Fruit fly (Drosophila melanogaster): ENCODE data around the gene CG7800.

The CG7800 gene

DNA sequence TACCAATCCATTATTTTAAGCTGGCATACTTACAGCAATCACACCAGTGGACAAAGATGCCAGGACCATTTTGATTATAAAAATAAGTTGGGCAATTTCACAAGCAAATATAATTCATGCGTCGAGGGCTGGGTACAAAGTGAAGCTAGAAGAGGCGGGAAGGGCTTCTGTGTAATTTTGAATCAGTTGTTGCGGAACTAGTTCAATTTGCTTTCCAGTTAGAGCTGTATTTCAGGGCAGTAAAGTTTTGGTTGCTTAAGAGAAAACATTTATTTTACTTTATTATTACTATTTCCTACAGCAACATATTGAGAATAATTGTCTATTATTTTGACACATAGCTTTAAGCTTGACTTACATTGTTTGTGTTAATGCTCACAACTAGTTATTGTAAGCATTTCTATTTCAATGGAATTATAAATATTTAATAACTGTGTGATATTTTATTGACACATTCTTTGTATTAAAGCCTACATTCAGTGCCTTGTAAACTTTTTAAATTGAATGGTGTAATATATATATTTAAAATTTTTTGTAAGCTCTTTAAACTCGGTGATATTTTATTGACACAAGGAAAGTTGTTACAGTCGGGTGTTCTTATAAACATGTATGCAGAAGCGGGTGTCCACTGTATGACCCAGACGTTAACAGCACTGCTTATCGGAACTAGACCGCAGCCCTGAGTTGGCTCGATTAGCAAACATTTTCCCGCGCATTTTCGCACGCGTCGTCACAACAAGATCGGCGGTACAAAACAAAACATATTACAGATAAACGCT, 46.7 kb downstream of the CG7800 start, which contains the start of the genes RPA1 and Mcm2 (continued):
- TF ChIP-seq org-1 (GFP tag; optimal IDR thresholded peaks at IDR 0.05) (peak; percentile 16), dmrt11E (tag; optimal IDR thresholded peaks at IDR 0.05) (peak; percentile 78), CG31365 (tag; optimal IDR thresholded peaks at IDR 0.05) (peak; percentile 86), CG18764 (GFP tag; optimal IDR thresholded peaks at IDR 0.05) (peak; percentile 66), Deaf1 (tag; optimal IDR thresholded peaks at IDR 0.05) (no peak), E2f1 (GFP tag; IDR thresholded peaks at IDR 0.05) (peak; percentile 93), tx (GFP tag; optimal IDR thresholded peaks at IDR 0.05) (peak; percentile 10), pan (optimal IDR thresholded peaks at IDR 0.05) (no peak), pan (GFP tag; optimal IDR thresholded peaks at IDR 0.05 in 1 of 2, IDR thresholded peaks at IDR 0.05 in 1 of 2) (peak in 1 of 2 experiments; percentile 79), MBD-R2 (GFP tag; IDR thresholded peaks at IDR 0.05) (peak; percentile 78), sisA (GFP tag; IDR thresholded peaks at IDR 0.05) (peak; percentile 86), Sry-δ (GFP tag; optimal IDR thresholded peaks at IDR 0.05) (no peak), Side (GFP tag; optimal IDR thresholded peaks at IDR 0.05) (peak; percentile 5), CG14710 (tag; optimal IDR thresholded peaks at IDR 0.05) (peak; percentile 82), CG4820 (GFP tag; optimal IDR thresholded peaks at IDR 0.05) (peak; percentile 74), CG4328 (GFP tag; optimal IDR thresholded peaks at IDR 0.05) (peak; percentile 83), ash1 (GFP tag; optimal IDR thresholded peaks at IDR 0.05) (no peak), lov (optimal IDR thresholded peaks at IDR 0.05) (no peak), lov (GFP tag; IDR thresholded peaks at IDR 0.05) (no peak), Lpt (GFP tag; optimal IDR thresholded peaks at IDR 0.05) (no peak), CG5245 (GFP tag; optimal IDR thresholded peaks at IDR 0.05) (peak; percentile 68), BEAF-32 (GFP tag; optimal IDR thresholded peaks at IDR 0.05) (peak; percentile 19), toy (GFP tag; IDR thresholded peaks at IDR 0.05) (peak; percentile 67; the same call in 1 of the 2 replicates), slbo (GFP tag; IDR thresholded peaks at IDR 0.05) (peak; percentile 95), H15 (GFP tag; IDR thresholded peaks at IDR 0.05) (peak; percentile 79; the same call in 2 of the 3 replicates), sens-2 (GFP tag; IDR thresholded peaks at IDR 0.05) (peak; percentile 56; the same call in 1 of the 2 replicates), B-H2 (GFP tag; optimal IDR thresholded peaks at IDR 0.05) (peak; percentile 68), Poxn (GFP tag; IDR thresholded peaks at IDR 0.05) (peak; percentile 54; the same call in 1 of the 2 replicates), her (GFP tag; optimal IDR thresholded peaks at IDR 0.05) (no peak), CG12219 (GFP tag; optimal IDR thresholded peaks at IDR 0.05) (peak; percentile 50), CG10274 (GFP tag; optimal IDR thresholded peaks at IDR 0.05) (peak; percentile 6), jing (GFP tag; optimal IDR thresholded peaks at IDR 0.05) (no peak), CG6791 (GFP tag; IDR thresholded peaks at IDR 0.05; ENCODE audit: partially characterized antibody) (peak; percentile 43; the same call in 1 of the 3 replicates), CG18262 (tag; optimal IDR thresholded peaks at IDR 0.05) (peak; percentile 84), unpg (GFP tag; optimal IDR thresholded peaks at IDR 0.05) (peak; percentile 56), danr (GFP tag; IDR thresholded peaks at IDR 0.05) (no peak; the same call in 1 of the 2 replicates), CG12391 (tag; optimal IDR thresholded peaks at IDR 0.05) (peak; percentile 81), bab2 (GFP tag; optimal IDR thresholded peaks at IDR 0.05) (peak; percentile 60), CG6654 (GFP tag; optimal IDR thresholded peaks at IDR 0.05) (peak; percentile 40), so (GFP tag; IDR thresholded peaks at IDR 0.05) (0 out of 3 replicates have a peak, but pooled peaks have one; percentile 45), CG12104 (GFP tag; optimal IDR thresholded peaks at IDR 0.05) (peak; percentile 68), CG16779 (GFP tag; IDR thresholded peaks at IDR 0.05) (0 out of 2 replicates have a peak, but pooled peaks have one; percentile 24), CG7963 (GFP tag; IDR thresholded peaks at IDR 0.05; ENCODE audit: partially characterized antibody) (no peak), tgo (GFP tag; IDR thresholded peaks at IDR 0.05) (peak; percentile 83), Fer2 (tag; optimal IDR thresholded peaks at IDR 0.05) (peak; percentile 58), bcd (GFP tag; optimal IDR thresholded peaks at IDR 0.05) (peak; percentile 83)

Data from whole organism, embryonic.